Worm (Caenorhabditis elegans): ENCODE results near the gene lec-5.

Gene lec-5

ce11 chrII:5805303-5805702 is 35.6 kb downstream of the lec-5 start, which contains the start of gene K05F1.10:
Gene K05F1.10 (minus strand): TSS chrII:5805473.
- no peak for TF ChIP-seq mab-5 (tag; optimal IDR thresholded peaks at IDR 0.05)
- no peak for TF ChIP-seq unc-62 (GFP tag; optimal IDR thresholded peaks at IDR 0.05)
- TF ChIP-seq nhr-237 (tag; optimal IDR thresholded peaks at IDR 0.05) = no peak
- TF ChIP-seq ceh-43 (GFP tag; optimal IDR thresholded peaks at IDR 0.05) = no peak
- TF ChIP-seq unc-120 (tag; optimal IDR thresholded peaks at IDR 0.05; ENCODE audit: poor library complexity, severe bottlenecking) = no peak
- TF ChIP-seq sem-2 (GFP tag; optimal IDR thresholded peaks at IDR 0.05) = no peak
- TF ChIP-seq pha-4 (tag; optimal IDR thresholded peaks at IDR 0.05) = no peak
- TF ChIP-seq unc-39 (tag; optimal IDR thresholded peaks at IDR 0.05) = no peak
- no peak for TF ChIP-seq mep-1 (tag; optimal IDR thresholded peaks at IDR 0.05)

- TF ChIP-seq drap-1 (GFP tag; optimal IDR thresholded peaks at IDR 0.05) = no peak
- TF ChIP-seq elt-3 (tag; optimal IDR thresholded peaks at IDR 0.05) = no peak
- no peak for TF ChIP-seq nhr-2 (tag; optimal IDR thresholded peaks at IDR 0.05)
- TF ChIP-seq zip-8 (tag; optimal IDR thresholded peaks at IDR 0.05) = peak; percentile 63
Observed at ce11 chrII:5804288-5804687, 36.6 kb downstream of the lec-5 start.

- TF ChIP-seq nhr-237 (tag; optimal IDR thresholded peaks at IDR 0.05) (no peak), lin-32 (GFP tag; optimal IDR thresholded peaks at IDR 0.05) (no peak), ham-2 (GFP tag; optimal IDR thresholded peaks at IDR 0.05) (no peak), ztf-11 (tag; optimal IDR thresholded peaks at IDR 0.05) (no peak), bed-3 (GFP tag; optimal IDR thresholded peaks at IDR 0.05) (no peak), nhr-2 (tag; optimal IDR thresholded peaks at IDR 0.05) (no peak), sem-2 (GFP tag; optimal IDR thresholded peaks at IDR 0.05) (no peak), nhr-28 (tag; optimal IDR thresholded peaks at IDR 0.05) (no peak), sptf-1 (tag; optimal IDR thresholded peaks at IDR 0.05) (no peak), ceh-83 (GFP tag; optimal IDR thresholded peaks at IDR 0.05) (no peak), mep-1 (tag; optimal IDR thresholded peaks at IDR 0.05) (no peak), hlh-1 (tag; optimal IDR thresholded peaks at IDR 0.05) (no peak), tbx-8 (GFP tag; optimal IDR thresholded peaks at IDR 0.05) (no peak), elt-3 (tag; optimal IDR thresholded peaks at IDR 0.05) (no peak), nhr-12 (tag; optimal IDR thresholded peaks at IDR 0.05) (no peak), cnd-1 (tag; optimal IDR thresholded peaks at IDR 0.05) (no peak)
Observed at ce11 chrII:5801075-5801474, 39.8 kb downstream of the lec-5 start, which contains the start of the genes K05F1.9 and K05F1.1. Gene K05F1.9 (minus strand): TSS chrII:5801175. Gene K05F1.1 (plus strand): TSS chrII:5801382.

- TF ChIP-seq elt-3 (tag; optimal IDR thresholded peaks at IDR 0.05) (no peak), elt-1 (tag; optimal IDR thresholded peaks at IDR 0.05; ENCODE audit: borderline replicate concordance, insufficient read depth) (no peak), nhr-76 (tag; optimal IDR thresholded peaks at IDR 0.05) (no peak), blmp-1 (tag; optimal IDR thresholded peaks at IDR 0.05) (no peak), ceh-83 (GFP tag; optimal IDR thresholded peaks at IDR 0.05) (no peak), nhr-28 (tag; optimal IDR thresholded peaks at IDR 0.05) (no peak), ham-2 (GFP tag; optimal IDR thresholded peaks at IDR 0.05) (no peak), sptf-1 (tag; optimal IDR thresholded peaks at IDR 0.05) (no peak), nhr-12 (tag; optimal IDR thresholded peaks at IDR 0.05) (no peak), lin-32 (GFP tag; optimal IDR thresholded peaks at IDR 0.05) (no peak), nhr-237 (tag; optimal IDR thresholded peaks at IDR 0.05) (no peak), M03D4.4 (tag; optimal IDR thresholded peaks at IDR 0.05) (no peak), flh-1 (GFP tag; optimal IDR thresholded peaks at IDR 0.05) (no peak), ceh-39 (tag; optimal IDR thresholded peaks at IDR 0.05) (no peak), drap-1 (GFP tag; optimal IDR thresholded peaks at IDR 0.05) (no peak)
Observed at ce11 chrII:5799553-5799952, 41.4 kb downstream of the lec-5 start, which contains the start of gene K05F1.8. Gene K05F1.8 (minus strand): TSS chrII:5799653.

- TF ChIP-seq ceh-43 (GFP tag; optimal IDR thresholded peaks at IDR 0.05) (no peak), nhr-12 (tag; optimal IDR thresholded peaks at IDR 0.05) (no peak), ztf-11 (tag; optimal IDR thresholded peaks at IDR 0.05) (no peak), pha-4 (tag; optimal IDR thresholded peaks at IDR 0.05) (no peak), nhr-76 (tag; optimal IDR thresholded peaks at IDR 0.05) (no peak), mab-5 (tag; optimal IDR thresholded peaks at IDR 0.05) (no peak), bed-3 (GFP tag; optimal IDR thresholded peaks at IDR 0.05) (no peak), nhr-237 (tag; optimal IDR thresholded peaks at IDR 0.05) (no peak), unc-39 (tag; optimal IDR thresholded peaks at IDR 0.05) (no peak), mls-2 (tag; optimal IDR thresholded peaks at IDR 0.05) (no peak), nhr-2 (tag; optimal IDR thresholded peaks at IDR 0.05) (no peak), unc-62 (GFP tag; optimal IDR thresholded peaks at IDR 0.05) (no peak), tbx-8 (GFP tag; optimal IDR thresholded peaks at IDR 0.05) (no peak), ces-1 (GFP tag; optimal IDR thresholded peaks at IDR 0.05) (no peak), lsy-2 (tag; optimal IDR thresholded peaks at IDR 0.05) (no peak), elt-3 (tag; optimal IDR thresholded peaks at IDR 0.05) (no peak), sptf-1 (tag; optimal IDR thresholded peaks at IDR 0.05) (no peak), M03D4.4 (tag; optimal IDR thresholded peaks at IDR 0.05) (no peak)
Observed at ce11 chrII:5797348-5797977, 43.4 kb downstream of the lec-5 start, which contains the start of the genes msp-63 and msp-142. Gene msp-63 (minus strand): TSS chrII:5797448. Gene msp-142 (plus strand): TSS chrII:5797927.
